Worm (Caenorhabditis elegans) whole organism, late embryonic: ENCODE measurements around the gene mvk-1.

Experiments
- C38D4.7 ChIP-seq: fragments of 200-800 bp; sonication (Bioruptor generic); optimal IDR thresholded peaks from 2 replicates; lab custom pipeline; 2018; ENCODE audit warnings: mild to moderate bottlenecking, missing genetic modification characterization, moderate library complexity, missing compliant biosample characterization
- K09A11.1 ChIP-seq: sonication (generic microtip); optimal IDR thresholded peaks from 2 replicates; lab custom pipeline; 2017; ENCODE audit warnings: antibody characterized with exemption, mild to moderate bottlenecking, missing genetic modification characterization, missing compliant biosample characterization; ENCODE audit not compliant: insufficient read depth
- T23F11.4 ChIP-seq: fragments of 200-800 bp; sonication (Bioruptor generic); optimal IDR thresholded peaks from 2 replicates; lab custom pipeline; 2018; ENCODE audit warnings: mild to moderate bottlenecking, missing genetic modification characterization, missing compliant biosample characterization
- ama-1 ChIP-seq: fragments of 150-350 bp; optimal IDR thresholded peaks from 2 replicates; lab custom pipeline; 2014
- ceh-19 ChIP-seq: fragments of 200-800 bp; sonication (Bioruptor generic); optimal IDR thresholded peaks from 2 replicates; lab custom pipeline; 2018; ENCODE audit warnings: mild to moderate bottlenecking, missing genetic modification characterization, missing compliant biosample characterization
- ceh-2 ChIP-seq: sonication (generic microtip); optimal IDR thresholded peaks from 2 replicates; lab custom pipeline; 2016; ENCODE audit warnings: missing genotype, missing genetic modification characterization, missing compliant biosample characterization
- ceh-22 ChIP-seq: sonication (generic microtip); optimal IDR thresholded peaks from 2 replicates; lab custom pipeline; 2017; ENCODE audit warnings: missing biosample characterization, missing genetic modification characterization
- ceh-34 ChIP-seq: sonication (generic microtip); optimal IDR thresholded peaks from 2 replicates; lab custom pipeline; 2016; ENCODE audit warnings: mild to moderate bottlenecking, missing genetic modification characterization, missing compliant biosample characterization
- ceh-45 ChIP-seq: fragments of 200-800 bp; sonication (Bioruptor generic); IDR thresholded peaks from 2 replicates; pipeline ENCODE4 v1.3.6; 2022; ENCODE audit warnings: missing genetic modification reagents, missing genetic modification characterization, missing compliant biosample characterization
- ceh-48 ChIP-seq: sonication (generic microtip); optimal IDR thresholded peaks from 2 replicates; lab custom pipeline; 2016; ENCODE audit warnings: missing genetic modification characterization, inconsistent platforms, missing compliant biosample characterization
- ceh-6 ChIP-seq: fragments of 200-800 bp; sonication (Bioruptor generic); optimal IDR thresholded peaks from 2 replicates; lab custom pipeline; 2018; ENCODE audit warnings: mild to moderate bottlenecking, missing genetic modification characterization, missing compliant biosample characterization
- elt-2 ChIP-seq: sonication (generic microtip); optimal IDR thresholded peaks from 2 replicates; lab custom pipeline; 2016; ENCODE audit warnings: missing genetic modification reagents, missing genetic modification characterization, missing compliant biosample characterization
- fkh-10 ChIP-seq: fragments of 150-350 bp; optimal IDR thresholded peaks from 2 replicates; lab custom pipeline; 2014; ENCODE audit warnings: missing biosample characterization, missing genetic modification reagents, missing genetic modification characterization
- gmeb-2 ChIP-seq: sonication (generic microtip); optimal IDR thresholded peaks from 2 replicates; lab custom pipeline; 2016; ENCODE audit warnings: missing genetic modification characterization, inconsistent platforms, missing compliant biosample characterization
- hlh-15 ChIP-seq: sonication (generic microtip); optimal IDR thresholded peaks from 2 replicates; lab custom pipeline; 2016; ENCODE audit warnings: missing genetic modification characterization, missing compliant biosample characterization
- hlh-30 ChIP-seq: sonication (generic microtip); optimal IDR thresholded peaks from 2 replicates; lab custom pipeline; 2017; ENCODE audit warnings: antibody characterized with exemption, missing genetic modification characterization, missing compliant biosample characterization; ENCODE audit not compliant: insufficient read depth
- hlh-8 ChIP-seq: sonication (generic microtip); optimal IDR thresholded peaks from 2 replicates; lab custom pipeline; 2016; ENCODE audit warnings: missing genotype, missing genetic modification characterization, missing compliant biosample characterization
- nfya-1 ChIP-seq: sonication (generic microtip); optimal IDR thresholded peaks from 2 replicates; lab custom pipeline; 2017; ENCODE audit warnings: missing genetic modification characterization, mild to moderate bottlenecking, missing compliant biosample characterization, antibody characterized with exemption, moderate library complexity
- nhr-232 ChIP-seq: sonication (generic microtip); optimal IDR thresholded peaks from 2 replicates; lab custom pipeline; 2016; ENCODE audit warnings: missing genetic modification characterization, missing compliant biosample characterization
- npax-4 ChIP-seq: sonication (generic microtip); optimal IDR thresholded peaks from 2 replicates; lab custom pipeline; 2016; ENCODE audit warnings: missing genetic modification characterization, missing compliant biosample characterization
- odd-2 ChIP-seq: sonication (generic microtip); optimal IDR thresholded peaks from 2 replicates; lab custom pipeline; 2017; ENCODE audit warnings: antibody characterized with exemption, mild to moderate bottlenecking, missing genetic modification characterization, missing compliant biosample characterization
- pha-2 ChIP-seq: sonication (generic microtip); optimal IDR thresholded peaks from 2 replicates; lab custom pipeline; 2017; ENCODE audit warnings: mild to moderate bottlenecking, missing genetic modification characterization, missing compliant biosample characterization
- pha-4 ChIP-seq: fragments of 150-350 bp; optimal IDR thresholded peaks from 2 replicates; lab custom pipeline; 2018; ENCODE audit warnings: missing biosample characterization, missing genetic modification reagents, missing genetic modification characterization
- pros-1 ChIP-seq: fragments of 150-350 bp; optimal IDR thresholded peaks from 2 replicates; lab custom pipeline; 2014; ENCODE audit warnings: missing biosample characterization, missing genetic modification reagents, missing genetic modification characterization
- ref-2 ChIP-seq: sonication (generic microtip); optimal IDR thresholded peaks from 2 replicates; lab custom pipeline; 2016; ENCODE audit warnings: missing genetic modification characterization, missing compliant biosample characterization
- sox-2 ChIP-seq: fragments of 200-800 bp; sonication (Bioruptor generic); IDR thresholded peaks from 2 replicates; pipeline ENCODE4 v1.3.6; 2022; ENCODE audit warnings: missing genetic modification reagents, missing genetic modification characterization, missing compliant biosample characterization
- syd-9 ChIP-seq: sonication (generic microtip); optimal IDR thresholded peaks from 2 replicates; lab custom pipeline; 2016; ENCODE audit warnings: mild to moderate bottlenecking, missing genetic modification characterization, moderate library complexity, missing compliant biosample characterization
- tbx-2 ChIP-seq: sonication (generic microtip); optimal IDR thresholded peaks from 2 replicates; lab custom pipeline; 2016; ENCODE audit warnings: missing genetic modification characterization, missing compliant biosample characterization
- tbx-7 ChIP-seq: sonication (generic microtip); optimal IDR thresholded peaks from 2 replicates; lab custom pipeline; 2016; ENCODE audit warnings: missing genotype, missing genetic modification characterization, missing compliant biosample characterization
- unc-42 ChIP-seq: sonication (generic microtip); optimal IDR thresholded peaks from 2 replicates; lab custom pipeline; 2016; ENCODE audit warnings: missing genotype, missing genetic modification characterization, missing compliant biosample characterization
- unc-55 ChIP-seq: sonication (generic microtip); optimal IDR thresholded peaks from 2 replicates; lab custom pipeline; 2017; ENCODE audit warnings: missing biosample characterization, missing genetic modification reagents, missing genetic modification characterization
- zip-5 ChIP-seq: sonication (generic microtip); optimal IDR thresholded peaks from 2 replicates; lab custom pipeline; 2016; ENCODE audit warnings: missing genetic modification characterization, missing compliant biosample characterization

The mvk-1 gene

DNA sequence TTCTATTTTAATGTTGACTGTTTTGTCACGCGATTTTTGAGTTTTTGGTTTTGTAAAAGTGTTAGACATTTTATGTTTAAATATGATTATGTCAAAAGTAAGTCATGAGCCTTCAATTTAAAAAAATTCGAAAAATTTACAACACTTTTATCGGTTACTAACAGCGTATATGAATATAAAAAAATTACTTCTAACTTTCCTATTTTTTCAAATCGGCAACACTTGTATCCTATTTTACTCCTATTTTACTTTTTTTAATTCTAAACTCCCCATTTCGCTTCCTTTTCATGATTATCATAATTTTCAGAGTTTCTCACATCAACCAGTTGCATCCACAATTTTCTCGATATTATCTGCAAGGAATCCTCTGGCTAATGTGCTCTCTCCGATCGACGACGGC is 17.8 kb downstream of the mvk-1 start, which contains the start of gene kin-18 (continued):
- TF ChIP-seq sox-2 (GFP tag; lab: Robert Waterston, UW), result no peak
- TF ChIP-seq, all 69 proteins: peak for 0

DNA sequence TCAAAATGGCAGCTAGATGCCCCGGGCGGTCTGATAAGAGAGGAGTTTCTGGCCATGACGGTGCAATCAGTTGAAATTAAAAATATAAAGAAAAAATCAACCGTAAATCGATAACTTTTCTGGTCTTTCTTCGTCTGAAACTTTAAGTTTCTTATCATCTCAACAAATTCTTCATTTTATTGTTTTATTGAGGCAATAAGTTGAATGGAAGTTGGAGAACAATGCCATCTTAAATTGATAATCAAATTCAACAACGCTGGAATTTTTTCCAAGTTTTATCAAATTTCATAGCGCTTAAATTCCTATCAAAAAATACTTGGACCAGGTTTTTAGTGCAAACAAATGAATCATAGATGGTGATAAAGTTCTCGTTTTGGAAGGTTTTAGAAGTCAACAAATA is 19.1 kb downstream of the mvk-1 start:
- TF ChIP-seq syd-9 (tag; lab: Kevin White, UChicago) (no peak), elt-2 (tag; lab: Kevin White, UChicago) (peak; percentile 42), ama-1 (lab: Kevin White, UChicago) (no peak)

DNA sequence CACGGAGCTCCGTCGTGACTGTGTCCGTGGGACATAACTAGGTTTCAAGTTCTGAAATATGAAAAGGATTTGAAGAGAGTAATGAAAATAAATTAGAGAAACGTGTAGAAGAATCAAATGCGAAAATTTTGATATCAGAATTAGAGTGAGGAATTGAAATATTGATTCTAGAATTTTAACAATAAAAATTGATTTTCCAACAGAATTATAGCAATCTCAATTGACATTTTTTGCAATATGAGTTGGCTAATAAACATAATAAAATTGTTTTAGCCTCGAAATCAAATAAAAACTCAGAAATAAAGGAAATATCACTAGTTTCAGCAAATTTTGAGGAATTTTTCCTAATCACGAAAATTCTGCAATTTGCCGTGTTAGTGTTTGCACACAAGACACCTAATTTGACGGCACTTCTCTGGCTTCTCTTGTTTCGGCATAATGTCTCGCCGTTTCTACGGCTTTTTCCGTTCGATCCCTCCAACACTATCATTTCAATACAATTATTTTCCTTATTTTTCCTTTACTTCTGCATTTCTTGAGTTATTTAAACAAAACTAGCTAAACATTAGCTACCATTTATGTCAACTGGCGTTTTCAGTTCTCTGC is 19.7 kb downstream of the mvk-1 start, which contains the start of gene nmt-1:
TSS of gene nmt-1 (minus strand) at position 51 of the 606 bp plus-strand sequence.
- TF ChIP-seq unc-42 (tag; lab: Kevin White, UChicago) (peak; percentile 42), gmeb-2 (tag; lab: Kevin White, UChicago) (peak; percentile 7), ceh-6 (no peak), tbx-2 (tag; lab: Kevin White, UChicago) (no peak), npax-4 (tag; lab: Kevin White, UChicago) (no peak), unc-55 (peak; percentile 21), nfya-1 (peak; percentile 28), tbx-7 (tag; lab: Kevin White, UChicago) (no peak), C38D4.7 (GFP tag; lab: Kevin White, UChicago) (no peak), odd-2 (no peak), ceh-22 (tag; lab: Kevin White, UChicago) (no peak), pha-4 (no peak)

DNA sequence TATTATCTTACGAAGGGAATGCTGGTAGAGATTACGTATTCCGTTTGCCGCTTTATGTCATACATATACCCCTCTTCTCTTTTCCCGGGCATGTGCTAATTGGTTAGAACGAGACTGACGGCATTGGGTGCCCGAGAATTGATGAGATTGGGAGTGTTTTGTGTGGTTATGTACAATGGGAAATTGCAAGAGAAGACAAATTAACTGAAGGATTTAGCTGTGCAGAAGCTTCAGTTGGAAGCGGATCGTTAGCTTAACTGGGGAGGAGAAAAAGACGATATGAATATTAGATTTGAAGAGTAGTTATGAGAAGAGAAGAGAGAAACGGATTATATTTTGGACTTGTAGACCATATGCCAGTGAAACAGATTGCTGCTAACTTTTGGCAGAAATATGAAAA is 25.9 kb downstream of the mvk-1 start:
- TF ChIP-seq unc-42 (tag; lab: Kevin White, UChicago) (peak; percentile 54), pha-4 (no peak), tbx-2 (tag; lab: Kevin White, UChicago) (no peak)

DNA sequence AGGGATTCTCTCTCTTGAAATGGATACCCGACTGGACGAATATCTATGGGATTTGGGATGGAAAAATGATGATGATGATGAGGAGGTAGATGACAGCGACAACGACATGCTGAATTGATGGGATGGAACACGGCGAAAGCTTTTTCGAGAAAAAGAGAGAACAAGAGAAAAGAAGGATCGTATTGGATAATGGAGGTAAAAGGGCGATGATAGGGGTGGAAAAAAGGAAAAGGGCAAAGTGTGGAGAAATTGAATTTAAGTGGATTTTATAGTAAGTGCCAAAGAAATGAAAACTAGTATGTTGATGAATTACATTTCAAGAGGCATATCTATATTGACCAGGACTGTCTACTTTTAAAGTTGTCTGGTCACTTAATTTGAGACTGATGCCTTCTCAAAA is 30.2 kb downstream of the mvk-1 start:
- TF ChIP-seq ceh-19 (GFP tag; lab: Kevin White, UChicago) (no peak), unc-42 (tag; lab: Kevin White, UChicago) (no peak), T23F11.4 (GFP tag; lab: Kevin White, UChicago) (no peak), K09A11.1 (no peak)

DNA sequence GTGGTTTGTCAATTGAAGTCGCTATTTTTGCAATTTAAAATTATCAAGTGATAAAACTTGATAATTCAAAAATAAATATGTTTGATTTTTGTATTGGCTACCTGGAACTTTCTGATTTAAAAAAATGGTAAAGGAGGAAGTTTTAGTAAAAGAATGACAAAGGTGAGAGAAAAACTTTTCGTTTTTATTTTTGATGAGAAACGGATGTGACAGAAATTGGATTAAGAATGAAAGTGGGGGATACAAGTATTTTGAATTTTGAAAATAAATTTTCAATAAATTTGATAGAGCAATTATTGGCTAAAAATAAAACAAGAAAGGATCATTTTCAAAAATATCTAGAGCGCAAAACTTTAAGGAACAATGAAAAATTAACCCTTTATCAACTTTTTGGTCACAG is 33.3 kb downstream of the mvk-1 start, which contains the start of gene C05D10.4:
TSS of gene C05D10.4 (minus strand) at position 101 of the 400 bp plus-strand sequence.
- TF ChIP-seq nfya-1 (no peak), unc-55 (no peak), ceh-2 (tag; lab: Kevin White, UChicago) (no peak), ref-2 (no peak), fkh-10 (GFP tag; lab: Kevin White, UChicago) (no peak), npax-4 (tag; lab: Kevin White, UChicago) (no peak), pros-1 (no peak), hlh-8 (no peak), zip-5 (no peak), hlh-15 (tag; lab: Kevin White, UChicago) (no peak), ceh-34 (tag; lab: Kevin White, UChicago) (no peak), pha-4 (no peak), ceh-45 (GFP tag; lab: Robert Waterston, UW) (no peak), odd-2 (no peak), nhr-232 (tag; lab: Kevin White, UChicago) (no peak), pha-2 (no peak), ceh-48 (tag; lab: Kevin White, UChicago) (no peak), hlh-30 (tag; lab: Kevin White, UChicago) (no peak)
